Fruit fly (Drosophila melanogaster) whole organism, pupa: ENCODE results near the gene Rab23.

Source experiments
- CG12605 ChIP-seq: fragments of 200-800 bp; sonication (Bioruptor generic); IDR thresholded peaks from 2 replicates; pipeline ENCODE4 v1.3.6; 2022; ENCODE audit warnings: missing biosample characterization, missing genetic modification characterization
- CG13204 ChIP-seq: fragments of 200-800 bp; sonication (Bioruptor generic); optimal IDR thresholded peaks from 2 replicates; lab custom pipeline; 2018; ENCODE audit warnings: missing biosample characterization, mild to moderate bottlenecking, missing genetic modification characterization, moderate library complexity
- CG14655 ChIP-seq: fragments of 200-800 bp; sonication (Bioruptor generic); optimal IDR thresholded peaks from 3 replicates; lab custom pipeline; 2017; ENCODE audit warnings: mild to moderate bottlenecking, missing biosample characterization, missing genetic modification reagents, missing genetic modification characterization
- CG32121 ChIP-seq: fragments of 200-800 bp; sonication (Bioruptor generic); IDR thresholded peaks from 2 replicates; pipeline ENCODE4 v1.3.6; 2022; ENCODE audit warnings: missing biosample characterization, missing genetic modification characterization
- Pif1B ChIP-seq: fragments of 200-800 bp; sonication (Bioruptor generic); optimal IDR thresholded peaks from 3 replicates; lab custom pipeline; 2016; ENCODE audit warnings: missing biosample characterization, missing genetic modification characterization
- gl ChIP-seq: fragments of 200-800 bp; sonication (Bioruptor generic); optimal IDR thresholded peaks from 2 replicates; lab custom pipeline; 2018; ENCODE audit warnings: missing biosample characterization, mild to moderate bottlenecking, missing genetic modification characterization

dm6 chr3R:5686049-5686757, 969 bp upstream of the Rab23 start:
- TF ChIP-seq CG32121 (GFP tag; lab: Robert Waterston, UW) (no peak), CG13204 (GFP tag; lab: Kevin White, UChicago) (no peak), gl (tag; lab: Kevin White, UChicago) (no peak), CG12605 (GFP tag; lab: Robert Waterston, UW) (no peak), CG14655 (GFP tag; lab: Kevin White, UChicago) (peak; percentile 33), Pif1B (GFP tag; lab: Kevin White, UChicago) (no peak)
